Worm (Caenorhabditis elegans) whole organism, early embryonic: Measurements from ENCODE around the gene mrpl-40.
"Not testable (repeated sequence)": the region's sequence is repeated elsewhere in the genome, so short reads cannot be mapped to it uniquely, and the experiment has no call there.

Source experiments
- B0310.2 ChIP-seq: sonication (generic microtip); optimal IDR thresholded peaks from 2 replicates; lab custom pipeline; 2016; ENCODE audit warnings: mild to moderate bottlenecking, missing genetic modification characterization, missing compliant biosample characterization
- F13C5.2 ChIP-seq: sonication (generic microtip); optimal IDR thresholded peaks from 2 replicates; lab custom pipeline; 2017; ENCODE audit warnings: mild to moderate bottlenecking, missing genetic modification characterization, inconsistent platforms, missing compliant biosample characterization
- aly-1 ChIP-seq: sonication (generic microtip); optimal IDR thresholded peaks from 2 replicates; lab custom pipeline; 2016; ENCODE audit warnings: missing genetic modification characterization, missing compliant biosample characterization
- ama-1 ChIP-seq: fragments of 150-350 bp; optimal IDR thresholded peaks from 2 replicates; lab custom pipeline; 2014
- ceh-13 ChIP-seq: fragments of 200-800 bp; sonication (Bioruptor generic); optimal IDR thresholded peaks from 2 replicates; lab custom pipeline; 2018; ENCODE audit warnings: mild to moderate bottlenecking, missing genetic modification characterization, missing compliant biosample characterization
- ceh-36 ChIP-seq: sonication (generic microtip); optimal IDR thresholded peaks from 2 replicates; lab custom pipeline; 2016; ENCODE audit warnings: missing genetic modification characterization, inconsistent platforms, missing compliant biosample characterization
- ets-7 ChIP-seq: sonication (generic microtip); optimal IDR thresholded peaks from 2 replicates; lab custom pipeline; 2016; ENCODE audit warnings: missing genotype, missing genetic modification characterization, missing compliant biosample characterization
- flt-1 ChIP-seq: fragments of 200-800 bp; sonication (Bioruptor generic); IDR thresholded peaks from 2 replicates; pipeline ENCODE4 v1.3.6; 2022; ENCODE audit warnings: missing genetic modification characterization, missing compliant biosample characterization
- hmbx-1 ChIP-seq: sonication (generic microtip); optimal IDR thresholded peaks from 2 replicates; lab custom pipeline; 2016; ENCODE audit warnings: mild to moderate bottlenecking, missing genetic modification characterization, missing compliant biosample characterization
- hmg-4 ChIP-seq: fragments of 200-800 bp; sonication (Bioruptor generic); optimal IDR thresholded peaks from 2 replicates; lab custom pipeline; 2018; ENCODE audit warnings: mild to moderate bottlenecking, missing genetic modification characterization, missing compliant biosample characterization
- hnd-1 ChIP-seq: sonication (generic microtip); optimal IDR thresholded peaks from 2 replicates; lab custom pipeline; 2016; ENCODE audit warnings: missing genetic modification characterization, missing compliant biosample characterization
- pes-1 ChIP-seq: fragments of 200-800 bp; sonication (Bioruptor generic); IDR thresholded peaks from 2 replicates; pipeline ENCODE4 v1.3.6; 2022; ENCODE audit warnings: missing genetic modification reagents, missing genetic modification characterization, missing compliant biosample characterization
- scrt-1 ChIP-seq: fragments of 200-800 bp; sonication (Bioruptor generic); IDR thresholded peaks from 2 replicates; pipeline ENCODE4 v1.3.6; 2022; ENCODE audit warnings: missing genetic modification characterization, missing compliant biosample characterization
- sea-1 ChIP-seq: fragments of 200-800 bp; sonication (Bioruptor generic); conservative IDR thresholded peaks from 2 replicates; pipeline ENCODE4 v1.3.6; 2022; ENCODE audit warnings: missing genetic modification characterization, missing compliant biosample characterization
- tbx-11 ChIP-seq: fragments of 200-800 bp; sonication (Bioruptor generic); IDR thresholded peaks from 2 replicates; pipeline ENCODE4 v1.3.6; 2022; ENCODE audit warnings: missing genetic modification characterization, missing compliant biosample characterization
- tbx-37 ChIP-seq: fragments of 200-800 bp; sonication (Bioruptor generic); conservative IDR thresholded peaks from 2 replicates; pipeline ENCODE4 v1.3.6; 2022; ENCODE audit warnings: missing genetic modification reagents, missing genetic modification characterization, missing compliant biosample characterization
- tra-4 ChIP-seq: sonication (generic microtip); optimal IDR thresholded peaks from 2 replicates; lab custom pipeline; 2017; ENCODE audit warnings: missing genetic modification characterization, missing compliant biosample characterization

Gene mrpl-40

ce11 chrIII:89155-89554 lies 1.8 kb downstream of the mrpl-40 start:
- no peak for TF ChIP-seq scrt-1
- TF ChIP-seq hnd-1, result no peak
- TF ChIP-seq ceh-36 (tag; lab: Kevin White, UChicago), result peak; percentile 66
- no peak for TF ChIP-seq aly-1
- TF ChIP-seq pes-1 (GFP tag; lab: Robert Waterston, UW), result peak; percentile 76
- peak; percentile 44 for TF ChIP-seq tra-4 (tag; lab: Kevin White, UChicago)
- TF ChIP-seq sea-1, result peak; percentile 76
- peak; percentile 4 for TF ChIP-seq ama-1 (lab: Kevin White, UChicago)
- peak; percentile 67 for TF ChIP-seq flt-1 (GFP tag; lab: Robert Waterston, UW)
- peak; percentile 52 for TF ChIP-seq F13C5.2 (tag; lab: Kevin White, UChicago)
- TF ChIP-seq hmbx-1 (tag; lab: Kevin White, UChicago), result peak; percentile 12
- TF ChIP-seq B0310.2, result no peak

ce11 chrIII:92247-92646 lies 4.9 kb downstream of the mrpl-40 start:
- TF ChIP-seq sea-1, result no peak
- no peak for TF ChIP-seq aly-1
- TF ChIP-seq tra-4 (tag; lab: Kevin White, UChicago), result no peak
- TF ChIP-seq ets-7, result no peak
- TF ChIP-seq hmbx-1 (tag; lab: Kevin White, UChicago), result no peak
- TF ChIP-seq ceh-36 (tag; lab: Kevin White, UChicago), result no peak
- TF ChIP-seq F13C5.2 (tag; lab: Kevin White, UChicago), result no peak
- no peak for TF ChIP-seq flt-1 (GFP tag; lab: Robert Waterston, UW)
- TF ChIP-seq tbx-11 (GFP tag; lab: Robert Waterston, UW), result no peak
- no peak for TF ChIP-seq pes-1 (GFP tag; lab: Robert Waterston, UW)
- TF ChIP-seq ama-1 (lab: Kevin White, UChicago), result no peak
- TF ChIP-seq scrt-1, result no peak

- TF ChIP-seq scrt-1, result no peak
- TF ChIP-seq hmbx-1 (tag; lab: Kevin White, UChicago), result no peak
- TF ChIP-seq ceh-36 (tag; lab: Kevin White, UChicago), result no peak
- TF ChIP-seq ama-1 (lab: Kevin White, UChicago), result no peak
- TF ChIP-seq hmg-4 (GFP tag; lab: Kevin White, UChicago), result peak; percentile 61
- no peak for TF ChIP-seq sea-1
Observed at ce11 chrIII:94759-95330, 7.5 kb downstream of the mrpl-40 start, which contains the start of gene pat-4. Gene pat-4, minus strand, starts transcription at chrIII:94809.

DNA sequence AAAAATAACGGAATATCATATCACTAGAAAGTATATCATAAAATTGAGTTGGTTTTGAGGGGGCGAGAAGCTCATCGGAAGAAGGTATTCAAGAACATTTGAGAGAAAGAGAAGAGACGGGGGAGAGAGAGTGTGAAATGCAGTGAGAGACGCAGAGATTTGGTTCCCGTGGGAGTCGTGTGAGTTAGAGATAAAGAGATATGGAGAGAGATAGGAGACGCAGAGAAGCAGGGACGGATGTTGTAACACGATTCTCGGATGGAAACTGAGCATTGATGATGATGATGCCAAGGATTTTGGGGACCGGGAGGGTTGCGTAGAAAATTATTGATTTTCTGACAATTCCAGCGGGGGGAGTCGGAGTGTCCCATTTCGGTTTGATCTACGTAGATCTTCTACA lies 8.8 kb downstream of the mrpl-40 start:
- TF ChIP-seq tbx-37 (no peak), flt-1 (GFP tag; lab: Robert Waterston, UW) (no peak), F13C5.2 (tag; lab: Kevin White, UChicago) (no peak), scrt-1 (no peak), hmg-4 (GFP tag; lab: Kevin White, UChicago) (no peak), ceh-13 (no peak), sea-1 (no peak), ama-1 (lab: Kevin White, UChicago) (no peak), ets-7 (no peak), B0310.2 (no peak), ceh-36 (tag; lab: Kevin White, UChicago) (no peak), aly-1 (no peak), hmbx-1 (tag; lab: Kevin White, UChicago) (no peak), hnd-1 (no peak), tbx-11 (GFP tag; lab: Robert Waterston, UW) (no peak)

DNA sequence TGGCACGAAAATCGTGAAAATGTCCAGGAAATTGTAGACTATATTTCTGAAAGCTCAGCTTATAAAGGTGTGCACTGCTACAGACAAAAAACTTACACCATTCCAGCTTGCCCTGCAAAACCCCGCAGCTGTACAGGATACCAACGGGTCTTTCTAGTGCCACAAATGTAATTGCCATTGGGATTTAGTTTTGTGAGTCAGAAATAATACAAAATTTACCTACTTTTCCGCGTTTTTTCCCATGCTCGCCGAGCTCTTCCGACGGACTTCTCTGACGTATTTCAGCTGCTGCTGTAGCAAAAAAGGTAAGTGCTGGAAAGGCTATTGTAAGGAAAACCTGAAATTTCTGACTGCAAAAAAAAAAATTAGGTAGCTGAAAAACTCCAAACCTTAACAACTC lies 9.7 kb downstream of the mrpl-40 start, which contains the start of gene C29F9.8:
TSS of gene C29F9.8 (minus strand) at position 101 of the 400 bp plus-strand sequence.
- TF ChIP-seq tra-4 (tag; lab: Kevin White, UChicago); hmg-4 (GFP tag; lab: Kevin White, UChicago); tbx-11 (GFP tag; lab: Robert Waterston, UW): not testable (repeated sequence)

DNA sequence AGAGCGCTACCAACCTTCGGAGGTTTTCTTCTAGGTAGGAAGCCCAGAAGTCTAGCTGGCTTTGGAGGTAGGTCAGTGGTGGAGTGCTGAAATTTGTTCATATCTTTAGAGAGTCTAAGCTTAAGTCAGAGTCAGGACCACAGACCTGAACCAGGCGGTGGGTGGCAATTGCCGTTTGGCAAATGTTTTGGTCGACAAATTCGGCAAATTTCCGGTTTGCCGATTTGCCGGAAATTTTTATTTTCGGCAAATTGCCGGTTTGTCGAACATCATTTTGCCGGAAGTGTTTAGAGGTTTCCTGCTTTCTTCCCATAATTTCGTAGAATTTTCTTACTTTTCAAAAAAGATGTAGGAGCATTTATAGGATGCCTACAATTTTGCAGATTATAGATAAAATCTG lies 11.5 kb downstream of the mrpl-40 start, which contains the start of gene C29F9.9:
TSS of gene C29F9.9 (minus strand) at position 101 of the 400 bp plus-strand sequence.
- TF ChIP-seq tbx-11 (GFP tag; lab: Robert Waterston, UW); tbx-37; aly-1: not testable (repeated sequence)

DNA sequence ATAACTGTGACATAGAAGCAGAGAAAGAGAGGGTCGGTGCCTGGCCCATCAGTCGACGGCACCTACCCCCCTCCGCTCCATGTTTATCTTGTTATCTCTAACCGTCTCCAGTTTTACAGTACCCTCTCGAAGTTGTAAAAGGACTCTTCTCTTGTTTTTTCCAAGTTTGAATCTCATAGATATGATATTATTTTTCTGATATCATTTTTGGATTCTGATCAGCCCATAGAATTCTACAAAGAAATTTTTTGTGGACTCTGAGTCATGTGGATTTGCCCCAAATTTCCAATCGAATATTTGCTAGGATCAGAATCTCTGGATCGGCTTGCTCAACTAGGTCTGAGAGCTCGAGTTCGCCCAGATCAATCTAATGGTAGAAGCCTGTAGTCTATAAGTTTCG lies 27.2 kb downstream of the mrpl-40 start, which contains the start of gene C29F9.6:
TSS of gene C29F9.6 (plus strand) at position 301 of the 400 bp plus-strand sequence.
- TF ChIP-seq ama-1 (lab: Kevin White, UChicago), result no peak
- TF ChIP-seq hnd-1, result no peak

- no peak for TF ChIP-seq scrt-1
- TF ChIP-seq ceh-36 (tag; lab: Kevin White, UChicago), result no peak
- TF ChIP-seq aly-1, result no peak
- no peak for TF ChIP-seq F13C5.2 (tag; lab: Kevin White, UChicago)
- no peak for TF ChIP-seq ets-7
- TF ChIP-seq ama-1 (lab: Kevin White, UChicago), result no peak
- no peak for TF ChIP-seq flt-1 (GFP tag; lab: Robert Waterston, UW)
- TF ChIP-seq hnd-1, result no peak
- TF ChIP-seq tbx-37, result no peak
- TF ChIP-seq ceh-13, result no peak
- TF ChIP-seq hmbx-1 (tag; lab: Kevin White, UChicago), result no peak
- no peak for TF ChIP-seq tra-4 (tag; lab: Kevin White, UChicago)
- no peak for TF ChIP-seq hmg-4 (GFP tag; lab: Kevin White, UChicago)
- no peak for TF ChIP-seq pes-1 (GFP tag; lab: Robert Waterston, UW)
Observed at ce11 chrIII:117210-117609, 29.9 kb downstream of the mrpl-40 start, which contains the start of gene C29F9.5. Gene C29F9.5, plus strand, starts transcription at chrIII:117510.
